Fruit fly (Drosophila melanogaster) whole organism, wandering third instar larva: ENCODE results near the gene CG34337.

Experiments
- Abd-B ChIP-seq: fragments of >200 bp; optimal IDR thresholded peaks from 2 replicates; lab custom pipeline; 2017; ENCODE audit warnings: missing biosample characterization, missing genetic modification characterization
- Dif ChIP-seq: fragments of 200-275, 200-300 bp; sonication (Bioruptor generic); optimal IDR thresholded peaks from 2 replicates; lab custom pipeline; 2018; ENCODE audit warnings: missing biosample characterization, missing genetic modification characterization; ENCODE audit not compliant: partially characterized antibody
- HLH106 ChIP-seq: fragments of 200-800 bp; optimal IDR thresholded peaks from 3 replicates; lab custom pipeline; 2019; ENCODE audit warnings: missing biosample characterization, mild to moderate bottlenecking, missing genetic modification characterization, moderate library complexity
- Rel ChIP-seq, 2 experiments: fragments of 200-800 bp; sonication (Bioruptor generic) in 1 of 2; optimal IDR thresholded peaks; 2 replicates in 1 of 2; 3 replicates in 1 of 2; lab custom pipeline; 2016 to 2019; ENCODE audit warnings: mild to moderate bottlenecking in 2 of 2, missing biosample characterization in 2 of 2, missing genetic modification characterization in 2 of 2, moderate library complexity in 1 of 2
- foxo ChIP-seq, 2 experiments: fragments of 200-800 bp; sonication (Bioruptor generic); optimal IDR thresholded peaks; 2 replicates in 1 of 2; 3 replicates in 1 of 2; lab custom pipeline; 2016 to 2017; ENCODE audit warnings: missing biosample characterization in 2 of 2, missing genetic modification characterization in 2 of 2
- fru ChIP-seq: fragments of 200-800 bp; sonication (Bioruptor generic); optimal IDR thresholded peaks from 3 replicates; lab custom pipeline; 2016; ENCODE audit warnings: missing biosample characterization, mild to moderate bottlenecking, missing genetic modification characterization
- pan ChIP-seq: fragments of >200 bp; optimal IDR thresholded peaks from 2 replicates; lab custom pipeline; 2017
- psq ChIP-seq: fragments of 200-800 bp; sonication (Bioruptor generic); optimal IDR thresholded peaks from 3 replicates; lab custom pipeline; 2017; ENCODE audit warnings: missing biosample characterization, mild to moderate bottlenecking, missing genetic modification characterization, moderate library complexity
- usp ChIP-seq: fragments of >200 bp; optimal IDR thresholded peaks from 2 replicates; lab custom pipeline; 2017; ENCODE audit warnings: missing biosample characterization, missing genetic modification characterization

DNA sequence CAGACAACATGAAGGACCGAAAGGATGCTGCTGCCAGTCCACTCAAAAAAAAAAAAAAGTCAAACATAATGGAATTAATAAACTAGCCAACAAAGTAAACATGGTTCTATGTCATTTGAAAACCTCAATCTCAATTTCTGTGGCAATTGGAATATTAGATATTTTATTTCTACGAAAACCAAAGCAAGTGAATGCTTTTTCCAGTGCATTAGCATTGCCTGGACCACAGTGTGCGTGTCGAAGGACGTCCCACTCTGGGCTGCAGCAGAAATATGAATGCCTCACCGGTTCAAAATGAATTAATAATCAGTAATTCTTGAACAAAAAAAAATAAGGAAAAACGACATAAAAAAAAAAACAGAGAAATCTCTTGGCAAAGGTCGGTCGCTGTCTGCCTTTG lies 44.6 kb upstream of the CG34337 start:
- TF ChIP-seq HLH106 (tag; lab: Kevin White, UChicago) (peak; percentile 8), usp (no peak), foxo (GFP tag; optimal IDR thresholded peaks at IDR 0.05; lab: Kevin White, UChicago) (peak in 1 of 2 experiments; percentile 9), psq (GFP tag; lab: Kevin White, UChicago) (no peak), Abd-B (GFP tag; lab: Kevin White, UChicago) (no peak), Dif (GFP tag; lab: Kevin White, UChicago) (no peak), Rel (GFP tag; optimal IDR thresholded peaks at IDR 0.05; lab: Kevin White, UChicago) (no peak), Rel (tag; optimal IDR thresholded peaks at IDR 0.05; lab: Kevin White, UChicago) (no peak), fru (GFP tag; lab: Kevin White, UChicago) (no peak), pan (no peak)
